Worm (Caenorhabditis elegans) whole organism, mixed stage, embryonic: Measurements from ENCODE around the gene T28A8.4.

Experiments used
- bed-3 ChIP-seq: fragments of 200-800 bp; sonication (Bioruptor generic); optimal IDR thresholded peaks from 3 replicates; lab custom pipeline; 2018; ENCODE audit warnings: mild to moderate bottlenecking, missing genetic modification characterization, moderate library complexity, missing compliant biosample characterization
- blmp-1 ChIP-seq: fragments of 150-350 bp; optimal IDR thresholded peaks from 2 replicates; lab custom pipeline; 2014; ENCODE audit warnings: missing biosample characterization, missing genetic modification characterization
- ceh-39 ChIP-seq: fragments of 150-350 bp; optimal IDR thresholded peaks from 2 replicates; lab custom pipeline; 2014; ENCODE audit warnings: missing biosample characterization, missing genetic modification characterization
- ceh-83 ChIP-seq: fragments of 200-800 bp; sonication (Bioruptor generic); optimal IDR thresholded peaks from 2 replicates; lab custom pipeline; 2018; ENCODE audit warnings: mild to moderate bottlenecking, missing genetic modification characterization, missing compliant biosample characterization
- elt-1 ChIP-seq: sonication (generic microtip); optimal IDR thresholded peaks from 2 replicates; lab custom pipeline; 2017; ENCODE audit warnings: missing genetic modification characterization, mild to moderate bottlenecking, missing compliant biosample characterization, antibody characterized with exemption, moderate library complexity, borderline replicate concordance; ENCODE audit not compliant: insufficient read depth
- lin-13 ChIP-seq: fragments of 150-350 bp; optimal IDR thresholded peaks from 2 replicates; lab custom pipeline; 2014; ENCODE audit warnings: missing biosample characterization, missing genetic modification characterization
- lsy-2 ChIP-seq: fragments of 150-350 bp; optimal IDR thresholded peaks from 2 replicates; lab custom pipeline; 2014; ENCODE audit warnings: missing biosample characterization, missing genetic modification characterization
- nhr-28 ChIP-seq: fragments of 150-350 bp; optimal IDR thresholded peaks from 2 replicates; lab custom pipeline; 2014; ENCODE audit warnings: missing biosample characterization, missing genetic modification characterization
- pha-4 ChIP-seq: fragments of 150-350 bp; optimal IDR thresholded peaks from 2 replicates; lab custom pipeline; 2018; ENCODE audit warnings: missing biosample characterization, missing genetic modification reagents, missing genetic modification characterization
- snpc-4 ChIP-seq: fragments of 150-350 bp; optimal IDR thresholded peaks from 2 replicates; lab custom pipeline; 2014; ENCODE audit warnings: missing biosample characterization, missing genetic modification characterization
- unc-39 ChIP-seq: fragments of 150-350 bp; optimal IDR thresholded peaks from 2 replicates; lab custom pipeline; 2014; ENCODE audit warnings: missing biosample characterization, missing genetic modification characterization
- ztf-11 ChIP-seq: fragments of 150-350 bp; optimal IDR thresholded peaks from 2 replicates; lab custom pipeline; 2014; ENCODE audit warnings: missing biosample characterization, missing genetic modification characterization

ce11 chrIII:13484024-13484423 is 19.5 kb upstream of the T28A8.4 start, which contains the start of gene acc-4:
- TF ChIP-seq unc-39 (tag; lab: Kevin White, UChicago) (no peak), lin-13 (tag; lab: Kevin White, UChicago) (no peak), blmp-1 (tag; lab: Kevin White, UChicago) (no peak), pha-4 (tag; lab: Kevin White, UChicago) (no peak), ztf-11 (tag; lab: Kevin White, UChicago) (no peak), bed-3 (GFP tag; lab: Kevin White, UChicago) (no peak), elt-1 (tag; lab: Kevin White, UChicago) (no peak), snpc-4 (tag; lab: Kevin White, UChicago) (no peak), ceh-83 (GFP tag; lab: Kevin White, UChicago) (no peak), nhr-28 (tag; lab: Kevin White, UChicago) (no peak), lsy-2 (tag; lab: Kevin White, UChicago) (no peak), ceh-39 (no peak)
